Fruit fly (Drosophila melanogaster): ENCODE data around the gene GluRIIA.

GluRIIA gene

dm6 chr2L:5519846-5520384, 35.0 kb upstream of the GluRIIA start, which contains the start of the genes CG7382 and cl (continued):
- TF ChIP-seq zen (tag; optimal IDR thresholded peaks at IDR 0.05) (peak; percentile 42), vfl (GFP tag; optimal IDR thresholded peaks at IDR 0.05) (no peak), CG15269 (tag; optimal IDR thresholded peaks at IDR 0.05) (peak; percentile 35), dysf (GFP tag; IDR thresholded peaks at IDR 0.05) (no peak), CG13894 (tag; optimal IDR thresholded peaks at IDR 0.05) (peak; percentile 41), CG15696 (tag; optimal IDR thresholded peaks at IDR 0.05) (peak; percentile 33), Max (GFP tag; optimal IDR thresholded peaks at IDR 0.05) (peak; percentile 10), ERR (GFP tag; optimal IDR thresholded peaks at IDR 0.05) (no peak), CG18619 (GFP tag; optimal IDR thresholded peaks at IDR 0.05) (peak; percentile 27), CG4404 (GFP tag; IDR thresholded peaks at IDR 0.05) (peak; percentile 20; the same call in 1 of the 2 replicates), az2 (GFP tag; optimal IDR thresholded peaks at IDR 0.05) (peak; percentile 54), Med (GFP tag) (peak; percentile 45), GATAe (GFP tag; conservative IDR thresholded peaks at IDR 0.05) (no peak), NfI (GFP tag; optimal IDR thresholded peaks at IDR 0.05) (peak; percentile 43), tap (tag; optimal IDR thresholded peaks at IDR 0.05) (no peak), CG4328 (GFP tag; optimal IDR thresholded peaks at IDR 0.05) (peak; percentile 18), CG12236 (GFP tag; optimal IDR thresholded peaks at IDR 0.05) (no peak), Side (GFP tag; optimal IDR thresholded peaks at IDR 0.05) (no peak), lilli (GFP tag; optimal IDR thresholded peaks at IDR 0.05) (peak; percentile 41), mirr (GFP tag; optimal IDR thresholded peaks at IDR 0.05) (no peak), CG18476 (GFP tag; optimal IDR thresholded peaks at IDR 0.05) (peak; percentile 16), Xrp1 (GFP tag; IDR thresholded peaks at IDR 0.05) (no peak), CG4282 (GFP tag; optimal IDR thresholded peaks at IDR 0.05) (no peak), H15 (GFP tag; IDR thresholded peaks at IDR 0.05) (no peak), CG6813 (GFP tag; optimal IDR thresholded peaks at IDR 0.05) (no peak), CG2120 (GFP tag; optimal IDR thresholded peaks at IDR 0.05) (peak; percentile 54), CG1602 (GFP tag; optimal IDR thresholded peaks at IDR 0.05) (peak; percentile 12), CG33213 (GFP tag; optimal IDR thresholded peaks at IDR 0.05) (no peak), CG12942 (GFP tag; optimal IDR thresholded peaks at IDR 0.05) (peak; percentile 17), CG13424 (tag; optimal IDR thresholded peaks at IDR 0.05) (peak; percentile 73), ara (GFP tag; IDR thresholded peaks at IDR 0.05) (no peak), oc (tag; optimal IDR thresholded peaks at IDR 0.05) (no peak), CG10209 (GFP tag; optimal IDR thresholded peaks at IDR 0.05) (peak; percentile 2), pan (optimal IDR thresholded peaks at IDR 0.05) (no peak), pan (GFP tag; optimal IDR thresholded peaks at IDR 0.05 in 1 of 2, IDR thresholded peaks at IDR 0.05 in 1 of 2) (peak in 1 of 2 experiments; percentile 18), MESR4 (GFP tag; optimal IDR thresholded peaks at IDR 0.05) (peak; percentile 46), CG14710 (tag; optimal IDR thresholded peaks at IDR 0.05) (peak; percentile 84), en (GFP tag; optimal IDR thresholded peaks at IDR 0.05) (no peak), CG17186 (GFP tag; optimal IDR thresholded peaks at IDR 0.05) (peak; percentile 20), Meics (GFP tag; optimal IDR thresholded peaks at IDR 0.05) (peak; percentile 16), CG32767 (GFP tag; IDR thresholded peaks at IDR 0.05) (no peak), CG43689 (GFP tag; IDR thresholded peaks at IDR 0.05) (no peak), peb (GFP tag; IDR thresholded peaks at IDR 0.05) (no peak), CG30403 (GFP tag; optimal IDR thresholded peaks at IDR 0.05) (peak; percentile 70), ash1 (GFP tag; optimal IDR thresholded peaks at IDR 0.05) (no peak), tin (GFP tag; optimal IDR thresholded peaks at IDR 0.05) (peak; percentile 45), CG2116 (GFP tag; optimal IDR thresholded peaks at IDR 0.05) (peak; percentile 64), CG10979 (tag; optimal IDR thresholded peaks at IDR 0.05) (peak; percentile 24), CG9932 (GFP tag; IDR thresholded peaks at IDR 0.05) (peak; percentile 76), twi (tag; optimal IDR thresholded peaks at IDR 0.05) (peak; percentile 47), CG12391 (tag; optimal IDR thresholded peaks at IDR 0.05) (peak; percentile 72)
